Worm (Caenorhabditis elegans): Measurements from ENCODE around the gene Y75B8A.23.

Y75B8A.23 gene

ce11 chrIII:12273598-12274090, 23.2 kb downstream of the Y75B8A.23 start, which contains the start of the genes Y75B8A.24 and Y75B8A.25:
Gene Y75B8A.24 (minus strand): TSS chrIII:12273752.
Gene Y75B8A.25 (plus strand): TSS chrIII:12274040.
- TF ChIP-seq ztf-22 (GFP tag; optimal IDR thresholded peaks at IDR 0.05) (no peak), hmg-1.2 (GFP tag; IDR thresholded peaks at IDR 0.05) (peak; percentile 98), Y79H2A.3 (GFP tag; conservative IDR thresholded peaks at IDR 0.05) (no peak), ztf-26 (tag; optimal IDR thresholded peaks at IDR 0.05) (no peak), ama-1 (optimal IDR thresholded peaks at IDR 0.05) (no peak), ama-1 (GFP tag; optimal IDR thresholded peaks at IDR 0.05) (no peak), F22D6.2 (tag; optimal IDR thresholded peaks at IDR 0.05) (no peak), F23B12.7 (tag; optimal IDR thresholded peaks at IDR 0.05; ENCODE audit: insufficient read depth) (no peak), aptf-2 (GFP tag; conservative IDR thresholded peaks at IDR 0.05) (no peak), hsf-1 (GFP tag; IDR thresholded peaks at IDR 0.05) (no peak), snpc-3.4 (tag; optimal IDR thresholded peaks at IDR 0.05) (peak; percentile 26), nhr-80 (tag; optimal IDR thresholded peaks at IDR 0.05) (no peak), D2030.7 (GFP tag; IDR thresholded peaks at IDR 0.05) (peak; percentile 54; the same call in 1 of the 2 replicates), attf-6 (GFP tag; IDR thresholded peaks at IDR 0.05) (no peak), cebp-2 (GFP tag; IDR thresholded peaks at IDR 0.05) (no peak), nfya-1 (tag; optimal IDR thresholded peaks at IDR 0.05; ENCODE audit: borderline replicate concordance, insufficient read depth) (no peak), F55B11.4 (tag; optimal IDR thresholded peaks at IDR 0.05; ENCODE audit: borderline replicate concordance, insufficient read depth) (no peak), Y67H2A.10 (GFP tag; conservative IDR thresholded peaks at IDR 0.05) (no peak), Y53G8AR.9 (GFP tag; conservative IDR thresholded peaks at IDR 0.05) (0 out of 2 replicates have a peak, but pooled peaks have one; percentile 37), lir-1 (GFP tag; conservative IDR thresholded peaks at IDR 0.05) (0 out of 2 replicates have a peak, but pooled peaks have one; percentile 12), attf-5 (GFP tag; optimal IDR thresholded peaks at IDR 0.05) (peak; percentile 9), pha-4 (tag; optimal IDR thresholded peaks at IDR 0.05) (no peak), ztf-6 (GFP tag; IDR thresholded peaks at IDR 0.05) (no peak), sea-2 (GFP tag; IDR thresholded peaks at IDR 0.05) (no peak), hlh-12 (tag; optimal IDR thresholded peaks at IDR 0.05) (no peak), rcor-1 (GFP tag; IDR thresholded peaks at IDR 0.05) (peak; percentile 66), egl-44 (GFP tag; IDR thresholded peaks at IDR 0.05) (no peak), let-607 (tag; optimal IDR thresholded peaks at IDR 0.05) (peak in 1 of 2 experiments; percentile 31), zfh-2 (GFP tag; conservative IDR thresholded peaks at IDR 0.05) (no peak), rpc-1 (optimal IDR thresholded peaks at IDR 0.05) (no peak), rpc-1 (tag; optimal IDR thresholded peaks at IDR 0.05) (no peak), ztf-3 (GFP tag; optimal IDR thresholded peaks at IDR 0.05) (no peak), B0035.1 (tag; optimal IDR thresholded peaks at IDR 0.05) (no peak), lsy-27 (tag; optimal IDR thresholded peaks at IDR 0.05; ENCODE audit: borderline replicate concordance, insufficient read depth) (no peak), egrh-3 (GFP tag; IDR thresholded peaks at IDR 0.05) (no peak), hmg-20 (GFP tag; IDR thresholded peaks at IDR 0.05) (0 out of 2 replicates have a peak, but pooled peaks have one; percentile 28), nfyb-1 (GFP tag; IDR thresholded peaks at IDR 0.05) (peak; percentile 74), mes-4 (tag; optimal IDR thresholded peaks at IDR 0.05) (no peak), nhr-179 (tag; optimal IDR thresholded peaks at IDR 0.05) (no peak), pbrm-1 (GFP tag; IDR thresholded peaks at IDR 0.05) (peak; percentile 71; the same call in 1 of the 2 replicates), gei-17 (GFP tag; optimal IDR thresholded peaks at IDR 0.05) (no peak), madf-10 (tag; optimal IDR thresholded peaks at IDR 0.05) (peak; percentile 44), athp-1 (tag; optimal IDR thresholded peaks at IDR 0.05) (no peak), B0261.1 (tag; optimal IDR thresholded peaks at IDR 0.05) (no peak), unc-130 (GFP tag; optimal IDR thresholded peaks at IDR 0.05) (peak; percentile 66), K11D2.4 (GFP tag; IDR thresholded peaks at IDR 0.05) (peak; percentile 64; the same call in 1 of the 2 replicates), atf-7 (tag; optimal IDR thresholded peaks at IDR 0.05) (no peak), die-1 (tag; optimal IDR thresholded peaks at IDR 0.05) (no peak), nhr-27 (tag; optimal IDR thresholded peaks at IDR 0.05) (no peak)

Measured in whole organism, young adult.